Worm (Caenorhabditis elegans): ENCODE results near the gene dhs-8.

Gene dhs-8

DNA sequence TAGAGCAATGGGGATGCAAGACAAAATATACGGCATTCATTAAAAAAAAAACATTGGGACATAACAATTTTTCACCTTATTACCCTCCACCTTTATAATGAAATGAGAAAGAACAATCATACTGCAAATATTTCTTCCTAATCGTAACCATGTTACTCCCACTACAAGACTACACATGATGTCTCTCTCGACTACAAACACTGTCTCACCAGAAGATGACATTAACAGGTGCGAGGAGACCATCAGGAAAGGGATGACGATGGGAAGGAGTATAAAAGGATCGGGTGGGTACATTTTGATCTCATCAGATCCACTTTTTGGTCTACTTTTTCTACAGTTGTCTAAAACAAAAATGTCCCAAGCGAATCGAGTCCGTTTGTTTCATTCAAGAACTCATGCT is at the start of gene dhs-8:
TSS of gene dhs-8 (plus strand) at position 179 of the 400 bp plus-strand sequence.
- TF ChIP-seq W03F9.2 (tag; optimal IDR thresholded peaks at IDR 0.05), result no peak
- TF ChIP-seq dao-5 (tag; optimal IDR thresholded peaks at IDR 0.05), result no peak
- TF ChIP-seq him-1 (tag; optimal IDR thresholded peaks at IDR 0.05), result no peak

DNA sequence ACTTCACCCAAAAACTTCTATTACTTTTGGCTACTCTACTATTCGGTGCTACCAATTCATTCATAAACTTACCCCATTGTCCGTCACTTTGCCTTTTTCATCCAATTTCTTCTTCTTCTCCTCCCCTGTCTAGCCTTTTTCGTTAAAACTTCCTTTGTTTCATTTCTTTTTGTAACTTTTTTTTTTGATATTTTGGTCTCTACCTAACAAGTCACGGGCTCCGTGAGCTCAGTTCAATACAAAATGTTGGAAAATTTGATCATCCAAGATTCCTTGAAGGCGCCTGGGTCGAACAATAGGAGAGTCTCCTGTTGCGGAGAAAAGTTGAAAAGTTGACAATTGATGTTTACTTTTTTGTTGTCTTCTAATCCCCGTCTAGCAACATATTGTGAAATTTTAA is 45.9 kb upstream of the dhs-8 start:
- TF ChIP-seq him-1 (tag; optimal IDR thresholded peaks at IDR 0.05), result no peak
- no peak for TF ChIP-seq W03F9.2 (tag; optimal IDR thresholded peaks at IDR 0.05)
- TF ChIP-seq dao-5 (tag; optimal IDR thresholded peaks at IDR 0.05), result no peak

DNA sequence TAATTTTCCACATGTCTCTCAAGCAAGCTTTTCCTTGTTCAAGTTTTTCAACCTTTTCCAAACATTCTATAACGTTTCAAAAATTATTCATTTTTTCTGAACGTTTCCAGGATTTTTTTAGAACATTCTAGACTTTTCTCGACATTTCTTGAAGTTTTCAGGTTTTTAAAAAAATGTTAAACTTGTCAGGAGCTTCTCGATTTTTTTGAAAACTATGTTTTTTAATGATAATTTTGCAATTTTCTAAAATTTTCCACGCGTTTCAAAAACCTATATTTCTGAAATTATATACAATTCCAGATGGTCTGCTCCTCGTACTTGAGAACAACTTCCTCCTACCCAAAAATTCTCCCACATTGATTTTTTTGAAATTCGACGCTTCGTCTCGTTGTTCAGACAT is 42.5 kb upstream of the dhs-8 start, which contains the start of gene dmsr-6:
TSS of gene dmsr-6 (plus strand) at position 301 of the 400 bp plus-strand sequence.
- TF ChIP-seq dao-5 (tag; optimal IDR thresholded peaks at IDR 0.05) (no peak), W03F9.2 (tag; optimal IDR thresholded peaks at IDR 0.05) (no peak), him-1 (tag; optimal IDR thresholded peaks at IDR 0.05) (no peak)

DNA sequence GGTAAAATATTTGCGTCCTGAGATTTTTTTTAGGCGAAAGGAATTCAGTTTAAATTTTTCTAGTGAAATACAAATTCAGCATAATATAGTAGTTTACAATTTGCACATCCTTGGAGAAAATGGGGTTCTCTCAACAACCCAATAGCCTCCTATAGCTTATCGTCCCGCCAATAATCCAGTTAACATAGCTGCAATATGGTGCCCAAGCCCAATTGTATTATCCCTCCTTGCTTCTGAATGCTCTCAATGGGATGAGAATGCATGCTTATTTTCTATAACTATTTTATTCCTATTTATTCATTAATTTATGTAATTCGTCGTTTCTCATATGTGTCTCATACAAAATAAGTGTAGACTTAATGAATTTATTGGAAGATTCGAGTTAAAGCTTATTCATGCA is 27.8 kb upstream of the dhs-8 start:
- TF ChIP-seq W03F9.2 (tag; optimal IDR thresholded peaks at IDR 0.05), result no peak
- no peak for TF ChIP-seq him-1 (tag; optimal IDR thresholded peaks at IDR 0.05)
- no peak for TF ChIP-seq dao-5 (tag; optimal IDR thresholded peaks at IDR 0.05)

DNA sequence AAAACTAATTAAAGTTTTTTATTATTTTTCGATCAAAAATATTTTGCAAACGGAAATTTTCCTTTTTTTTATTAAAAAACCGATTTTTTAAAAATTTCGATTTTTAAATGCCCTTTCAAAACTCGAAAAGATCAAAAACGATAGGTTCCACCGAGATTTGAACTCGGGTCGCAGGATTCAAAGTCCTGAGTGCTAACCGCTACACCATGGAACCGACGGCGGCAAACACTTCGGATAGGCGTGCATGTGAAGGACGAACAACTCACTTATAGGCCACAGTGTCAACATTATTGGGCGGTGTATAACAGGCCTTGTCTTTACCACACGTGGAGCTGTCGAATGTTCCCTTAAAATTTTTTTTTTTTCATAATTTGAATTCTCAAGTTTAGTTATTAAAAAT is 23.1 kb upstream of the dhs-8 start:
- no peak for TF ChIP-seq him-1 (tag; optimal IDR thresholded peaks at IDR 0.05)
- TF ChIP-seq dao-5 (tag; optimal IDR thresholded peaks at IDR 0.05), result no peak
- no peak for TF ChIP-seq W03F9.2 (tag; optimal IDR thresholded peaks at IDR 0.05)

DNA sequence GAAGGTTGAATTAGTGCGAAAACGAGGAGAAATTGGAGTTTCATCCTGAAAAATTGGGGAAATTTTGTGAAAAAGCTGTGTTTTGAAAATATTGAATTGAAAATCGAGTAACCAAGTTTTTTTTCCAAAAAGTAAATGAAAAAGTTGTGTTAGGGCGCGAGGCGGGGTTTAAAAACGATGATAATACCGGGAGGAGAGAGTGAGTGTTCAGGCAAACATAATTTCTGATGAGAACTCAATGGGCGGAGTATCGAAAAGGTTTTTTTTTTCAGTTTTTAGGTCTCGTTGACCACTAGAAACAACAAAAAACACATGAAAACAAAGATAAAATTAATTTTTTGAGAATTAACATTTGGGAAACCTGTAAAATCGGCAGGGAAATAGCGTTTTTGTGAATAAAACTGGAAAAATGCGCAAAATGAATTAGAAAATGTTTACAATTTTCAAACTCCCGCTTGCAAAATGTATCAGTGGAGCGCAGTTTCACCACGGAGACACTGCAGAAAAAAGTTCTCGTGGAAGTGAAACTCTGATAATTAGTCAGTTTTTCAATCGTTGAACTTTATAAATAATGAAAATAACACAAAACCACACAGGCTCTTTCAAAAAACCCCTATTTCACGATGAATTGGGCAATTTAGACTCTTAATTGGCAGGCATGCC is 18.1 kb upstream of the dhs-8 start, which contains the start of gene C13B4.1:
TSS of gene C13B4.1 (minus strand) at position 51 of the 663 bp plus-strand sequence.
- TF ChIP-seq W03F9.2 (tag; optimal IDR thresholded peaks at IDR 0.05), result no peak
- no peak for TF ChIP-seq him-1 (tag; optimal IDR thresholded peaks at IDR 0.05)
- no peak for TF ChIP-seq dao-5 (tag; optimal IDR thresholded peaks at IDR 0.05)

DNA sequence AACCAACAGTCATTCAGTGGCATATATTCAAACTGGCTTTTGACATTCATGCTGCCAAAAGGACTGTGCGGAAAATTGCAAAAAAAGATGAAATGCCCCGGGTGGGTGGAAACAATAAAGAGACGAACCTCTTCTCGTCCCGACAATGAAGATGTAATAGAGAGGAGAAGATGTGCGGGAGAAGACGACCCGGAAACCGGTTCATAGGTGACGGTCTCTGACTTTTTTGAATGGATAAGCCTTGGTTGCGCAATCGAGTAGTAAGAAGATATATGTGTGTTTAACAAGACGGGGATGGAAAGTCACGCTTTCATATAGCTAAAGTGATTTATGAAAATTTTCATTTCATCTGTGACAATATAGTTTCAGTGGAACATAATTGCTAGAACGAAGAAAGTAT is 17.1 kb upstream of the dhs-8 start:
- TF ChIP-seq W03F9.2 (tag; optimal IDR thresholded peaks at IDR 0.05) (no peak), dao-5 (tag; optimal IDR thresholded peaks at IDR 0.05) (no peak), him-1 (tag; optimal IDR thresholded peaks at IDR 0.05) (no peak)

DNA sequence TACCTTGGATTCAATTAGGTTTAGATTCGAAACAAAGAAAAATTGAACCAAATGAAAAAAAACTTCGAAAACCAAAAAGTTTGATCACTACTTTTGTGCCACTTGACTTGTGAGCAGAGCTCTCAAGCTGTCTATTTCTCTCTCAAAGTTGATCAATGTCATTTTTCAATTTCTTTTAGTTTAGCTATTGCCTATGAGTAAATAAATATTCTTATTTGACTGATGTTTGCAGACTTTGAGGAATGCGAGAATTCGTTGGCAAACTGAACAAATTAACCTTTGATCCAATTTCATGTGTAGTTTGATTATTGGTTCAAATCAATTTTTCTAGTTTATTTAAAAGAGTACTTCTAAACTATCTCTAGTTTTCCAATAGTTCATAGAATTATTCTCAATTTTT is 14.0 kb upstream of the dhs-8 start:
- TF ChIP-seq him-1 (tag; optimal IDR thresholded peaks at IDR 0.05) (no peak), dao-5 (tag; optimal IDR thresholded peaks at IDR 0.05) (no peak), W03F9.2 (tag; optimal IDR thresholded peaks at IDR 0.05) (no peak)

DNA sequence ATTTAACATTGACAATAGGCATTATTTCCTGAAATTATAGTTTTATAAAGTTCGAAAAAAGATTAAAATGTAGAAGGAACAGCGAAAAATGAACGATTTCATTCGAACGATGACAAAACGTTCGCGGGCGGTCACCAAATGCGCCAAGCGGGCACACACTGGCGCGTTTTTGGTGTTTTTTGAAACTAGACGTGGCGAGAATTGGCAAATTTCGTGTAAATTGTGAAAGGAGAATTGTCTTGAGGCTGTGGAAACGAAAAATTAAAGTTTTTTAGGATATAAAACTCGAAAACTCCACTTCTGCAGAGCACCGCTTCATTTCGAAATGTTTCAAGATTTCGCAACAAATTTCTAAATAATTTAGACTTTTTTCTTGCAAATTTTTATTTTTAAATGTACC is 9.2 kb upstream of the dhs-8 start, which contains the start of gene usp-14:
TSS of gene usp-14 (minus strand) at position 28 of the 400 bp plus-strand sequence.
- TF ChIP-seq him-1 (tag; optimal IDR thresholded peaks at IDR 0.05) (no peak), W03F9.2 (tag; optimal IDR thresholded peaks at IDR 0.05) (peak; percentile 59)

DNA sequence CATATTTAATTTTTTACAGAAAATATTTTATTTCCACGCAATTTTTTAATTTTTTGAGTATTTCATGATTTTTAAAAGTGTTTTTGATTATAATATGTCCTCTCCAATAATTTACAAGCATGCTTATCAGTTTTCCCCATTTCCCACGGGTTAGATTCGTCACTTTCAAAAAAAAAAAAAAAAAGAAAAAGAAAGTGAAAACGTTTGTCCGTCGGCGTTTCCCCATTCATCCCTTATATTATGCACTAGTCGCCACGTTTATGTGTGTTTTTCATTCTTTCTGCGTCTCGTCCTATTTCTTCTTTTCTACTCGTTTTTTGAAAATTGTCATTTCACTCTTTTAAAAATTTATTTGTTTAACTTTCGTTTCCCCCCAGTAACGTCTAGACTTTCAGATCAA is 8.4 kb upstream of the dhs-8 start, which contains the start of gene vnut-1:
TSS of gene vnut-1 (plus strand) at position 396 of the 400 bp plus-strand sequence.
- TF ChIP-seq W03F9.2 (tag; optimal IDR thresholded peaks at IDR 0.05) (no peak), him-1 (tag; optimal IDR thresholded peaks at IDR 0.05) (no peak), dao-5 (tag; optimal IDR thresholded peaks at IDR 0.05) (no peak)

DNA sequence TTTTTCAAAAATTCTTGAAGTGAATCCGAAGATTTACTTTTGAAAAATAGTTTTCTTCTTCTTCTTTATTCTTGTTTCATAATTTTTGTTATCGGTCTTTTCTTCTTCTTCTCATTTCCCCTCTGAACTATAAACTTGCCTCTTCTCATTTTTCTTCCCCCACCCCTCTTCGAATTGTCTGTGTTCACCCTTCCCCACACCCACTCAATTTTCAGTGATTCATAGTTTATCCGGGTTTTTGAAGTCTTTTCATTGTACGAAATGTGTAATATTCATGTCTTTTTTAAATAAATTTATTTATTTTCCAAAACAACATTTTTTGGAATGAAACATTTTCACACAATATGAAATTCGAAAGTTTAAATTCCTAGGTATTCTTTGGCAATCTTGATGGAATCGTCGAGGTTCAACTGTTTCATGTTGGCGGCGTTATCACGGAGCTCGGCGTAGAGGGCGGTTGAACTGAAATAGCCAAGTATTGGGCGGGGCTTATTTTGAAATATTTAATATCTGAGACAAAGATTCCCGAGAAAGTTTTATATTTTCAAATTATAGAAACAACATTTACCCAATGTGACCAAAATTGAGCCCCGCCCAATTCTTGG is 5.1 kb upstream of the dhs-8 start:
- TF ChIP-seq him-1 (tag; optimal IDR thresholded peaks at IDR 0.05) (no peak), W03F9.2 (tag; optimal IDR thresholded peaks at IDR 0.05) (no peak), dao-5 (tag; optimal IDR thresholded peaks at IDR 0.05) (no peak)

DNA sequence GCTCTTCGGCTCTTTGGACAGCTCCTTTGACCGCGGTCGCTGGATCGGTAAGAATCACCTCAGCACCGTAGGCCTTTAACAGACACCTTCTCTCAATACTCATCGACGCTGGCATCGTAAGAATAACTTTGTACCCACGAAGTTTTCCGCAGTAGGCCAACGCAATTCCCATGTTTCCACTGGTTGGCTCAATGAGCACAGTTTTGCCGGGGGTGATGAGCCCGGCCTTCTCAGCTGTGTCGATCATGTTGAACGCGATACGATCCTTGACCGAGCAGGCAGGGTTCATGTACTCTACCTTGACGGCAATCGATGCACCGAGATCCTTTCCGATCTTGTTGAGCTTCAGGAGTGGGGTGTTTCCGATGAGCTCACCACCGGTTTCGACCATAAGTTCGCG is 3.8 kb upstream of the dhs-8 start:
- no peak for TF ChIP-seq him-1 (tag; optimal IDR thresholded peaks at IDR 0.05)
- TF ChIP-seq W03F9.2 (tag; optimal IDR thresholded peaks at IDR 0.05), result no peak
- no peak for TF ChIP-seq dao-5 (tag; optimal IDR thresholded peaks at IDR 0.05)

DNA sequence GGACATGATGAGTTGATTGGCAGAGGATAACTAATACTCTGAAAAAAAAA is 3.6 kb upstream of the dhs-8 start, which contains the start of gene cysl-2:
TSS of gene cysl-2 (minus strand) at position 38 of the 50 bp plus-strand sequence.
- no peak for TF ChIP-seq dao-5 (tag; optimal IDR thresholded peaks at IDR 0.05)
- TF ChIP-seq him-1 (tag; optimal IDR thresholded peaks at IDR 0.05), result no peak
- TF ChIP-seq W03F9.2 (tag; optimal IDR thresholded peaks at IDR 0.05), result no peak

DNA sequence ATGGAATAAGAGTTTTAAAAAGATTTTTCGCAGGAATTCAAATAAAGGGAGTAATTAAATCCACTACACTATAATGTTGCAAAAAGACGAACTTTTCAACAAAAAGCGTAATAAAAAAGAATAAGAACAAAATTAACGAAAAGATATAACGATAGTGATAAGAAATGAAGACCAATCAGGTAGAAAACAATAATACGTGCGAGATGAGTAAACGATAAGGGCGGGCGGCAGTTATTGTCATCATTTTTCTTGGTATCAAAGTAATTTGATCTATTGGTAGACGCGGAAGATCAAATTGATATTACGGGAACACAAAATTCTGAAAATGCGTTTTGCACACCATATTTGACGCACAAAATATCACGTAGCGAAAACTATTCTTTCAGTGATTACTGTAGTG is 3.4 kb upstream of the dhs-8 start:
- TF ChIP-seq him-1 (tag; optimal IDR thresholded peaks at IDR 0.05), result no peak
- TF ChIP-seq dao-5 (tag; optimal IDR thresholded peaks at IDR 0.05), result no peak
- TF ChIP-seq W03F9.2 (tag; optimal IDR thresholded peaks at IDR 0.05), result no peak

DNA sequence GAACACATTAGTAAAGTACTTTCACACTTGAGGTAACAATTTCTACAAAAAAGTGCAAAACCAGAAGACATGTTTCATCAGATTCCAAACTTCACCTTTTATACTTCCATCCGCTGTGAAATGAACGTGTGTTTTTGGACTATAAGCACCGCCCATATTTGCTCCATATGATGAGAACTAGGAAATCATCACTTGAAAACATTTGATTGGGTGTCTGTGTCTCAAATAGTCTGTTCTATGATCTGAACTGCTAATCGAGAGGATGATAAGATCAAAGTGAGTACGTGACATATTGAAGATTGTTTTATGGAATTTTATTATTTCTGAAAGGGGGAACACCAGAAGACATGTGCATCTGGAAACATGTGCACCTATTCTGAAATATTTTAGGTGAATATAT is 2.5 kb upstream of the dhs-8 start:
- TF ChIP-seq W03F9.2 (tag; optimal IDR thresholded peaks at IDR 0.05), result no peak
- TF ChIP-seq dao-5 (tag; optimal IDR thresholded peaks at IDR 0.05), result no peak
